Fruit fly (Drosophila melanogaster) whole organism, prepupa: ENCODE data around the gene CG15286.

Source experiments
- CG16779 ChIP-seq: fragments of 200-800 bp; sonication (Bioruptor generic); optimal IDR thresholded peaks from 3 replicates; lab custom pipeline; 2017; ENCODE audit warnings: missing biosample characterization, mild to moderate bottlenecking, missing genetic modification characterization
- CG32006 ChIP-seq: fragments of 200-800 bp; sonication (Bioruptor generic); optimal IDR thresholded peaks from 3 replicates; lab custom pipeline; 2017; ENCODE audit warnings: missing biosample characterization, mild to moderate bottlenecking, missing genetic modification characterization
- Eip78C ChIP-seq: fragments of 200-800 bp; sonication (Bioruptor generic); peaks from one replicate; lab custom pipeline; 2016; ENCODE audit warnings: missing biosample characterization, missing genetic modification characterization
- Eip93F ChIP-seq: fragments of 200-800 bp; sonication (Bioruptor generic); optimal IDR thresholded peaks from 2 replicates; lab custom pipeline; 2016; ENCODE audit warnings: missing biosample characterization, mild to moderate bottlenecking, missing genetic modification characterization
- Hr39 ChIP-seq: fragments of 200-800 bp; sonication (Bioruptor generic); optimal IDR thresholded peaks from 2 replicates; lab custom pipeline; 2016; ENCODE audit warnings: missing biosample characterization, missing genetic modification characterization
- Hr4 ChIP-seq: fragments of 200-800 bp; sonication (Bioruptor generic); optimal IDR thresholded peaks from 3 replicates; lab custom pipeline; 2016; ENCODE audit warnings: missing biosample characterization, missing genetic modification characterization
- Lpt ChIP-seq: fragments of 200-800 bp; sonication (Bioruptor generic); optimal IDR thresholded peaks from 3 replicates; lab custom pipeline; 2016; ENCODE audit warnings: missing biosample characterization, missing genetic modification characterization
- Sox15 ChIP-seq: fragments of 200-800 bp; sonication (Bioruptor generic); optimal IDR thresholded peaks from 3 replicates; lab custom pipeline; 2016; ENCODE audit warnings: missing biosample characterization, missing genetic modification characterization
- cyc ChIP-seq: fragments of 200-800 bp; sonication (Bioruptor generic); optimal IDR thresholded peaks from 3 replicates; lab custom pipeline; 2016; ENCODE audit warnings: missing biosample characterization, missing genetic modification characterization
- fd59A ChIP-seq: fragments of 200-800 bp; sonication (Bioruptor generic); optimal IDR thresholded peaks from 2 replicates; lab custom pipeline; 2017; ENCODE audit warnings: missing biosample characterization, mild to moderate bottlenecking, missing genetic modification characterization, missing genetic modification reagents
- net ChIP-seq: fragments of 200-800 bp; sonication (Bioruptor generic); optimal IDR thresholded peaks from 3 replicates; lab custom pipeline; 2016; ENCODE audit warnings: missing biosample characterization, missing genetic modification characterization
- vri ChIP-seq: fragments of 200-800 bp; sonication (Bioruptor generic); optimal IDR thresholded peaks from 3 replicates; lab custom pipeline; 2016; ENCODE audit warnings: missing biosample characterization, mild to moderate bottlenecking, missing genetic modification characterization

- TF ChIP-seq Lpt (GFP tag; lab: Kevin White, UChicago) (no peak), Eip93F (GFP tag; lab: Kevin White, UChicago) (no peak), net (GFP tag; lab: Kevin White, UChicago) (no peak), Hr4 (GFP tag; lab: Kevin White, UChicago) (no peak), fd59A (GFP tag; lab: Kevin White, UChicago) (no peak), cyc (no peak), CG16779 (no peak), Eip78C (GFP tag; lab: Kevin White, UChicago) (peak; percentile 6), vri (no peak), Sox15 (GFP tag; lab: Kevin White, UChicago) (no peak), CG32006 (GFP tag; lab: Kevin White, UChicago) (no peak), Hr39 (GFP tag; lab: Kevin White, UChicago) (no peak)
Measured at dm6 chr2L:14374024-14374423, 36.0 kb downstream of the CG15286 start.
